Fruit fly (Drosophila melanogaster) whole organism, embryonic: ENCODE measurements around the gene CG9920.

ENCODE experiments used
- Asciz ChIP-seq: fragments of 200-800 bp; sonication (Bioruptor generic); optimal IDR thresholded peaks from 2 replicates; lab custom pipeline; 2017; ENCODE audit warnings: missing biosample characterization, mild to moderate bottlenecking, missing genetic modification characterization, missing genetic modification reagents
- B-H2 ChIP-seq: fragments of 200-800 bp; sonication (Bioruptor generic); optimal IDR thresholded peaks from 2 replicates; lab custom pipeline; 2018; ENCODE audit warnings: missing biosample characterization, mild to moderate bottlenecking, missing genetic modification characterization
- CG12236 ChIP-seq: fragments of 200-800 bp; sonication (Bioruptor generic); optimal IDR thresholded peaks from 2 replicates; lab custom pipeline; 2016; ENCODE audit warnings: missing biosample characterization, missing genetic modification characterization
- CG1233 ChIP-seq: fragments of 200-800 bp; sonication (Bioruptor generic); optimal IDR thresholded peaks from 4 replicates; lab custom pipeline; 2018; ENCODE audit warnings: missing biosample characterization, mild to moderate bottlenecking, missing genetic modification characterization
- CG14050 ChIP-seq: fragments of 200-800 bp; sonication (Bioruptor generic); IDR thresholded peaks from 3 replicates; pipeline ENCODE4 v1.3.6; 2022; ENCODE audit warnings: missing biosample characterization, missing genetic modification characterization
- CG15479 ChIP-seq: fragments of 200-800 bp; sonication (Bioruptor generic); optimal IDR thresholded peaks from 3 replicates; lab custom pipeline; 2019; ENCODE audit warnings: missing biosample characterization, mild to moderate bottlenecking, missing genetic modification characterization, moderate library complexity
- CG15601 ChIP-seq: fragments of 200-800 bp; sonication (Bioruptor generic); optimal IDR thresholded peaks from 3 replicates; lab custom pipeline; 2019; ENCODE audit warnings: missing biosample characterization, mild to moderate bottlenecking, missing genetic modification characterization, moderate library complexity
- CG16779 ChIP-seq: fragments of 200-800 bp; sonication (Bioruptor generic); IDR thresholded peaks from 2 replicates; pipeline ENCODE4 v1.3.6; 2022; ENCODE audit warnings: missing biosample characterization, missing genetic modification characterization
- CG17568 ChIP-seq: fragments of 200-800 bp; sonication (Bioruptor generic); optimal IDR thresholded peaks from 2 replicates; lab custom pipeline; 2018; ENCODE audit warnings: missing biosample characterization, mild to moderate bottlenecking, missing genetic modification characterization, moderate library complexity
- CG2875 ChIP-seq: fragments of 200-800 bp; sonication (Bioruptor generic); optimal IDR thresholded peaks from 2 replicates; lab custom pipeline; 2017; ENCODE audit warnings: missing biosample characterization, mild to moderate bottlenecking, missing genetic modification characterization, missing genetic modification reagents
- CG30431 ChIP-seq: fragments of 200-800 bp; sonication (Bioruptor generic); optimal IDR thresholded peaks from 2 replicates; lab custom pipeline; 2017; ENCODE audit warnings: missing biosample characterization, missing genetic modification characterization
- CG4282 ChIP-seq: fragments of 200-800 bp; sonication (Bioruptor generic); optimal IDR thresholded peaks from 2 replicates; lab custom pipeline; 2016; ENCODE audit warnings: missing biosample characterization, missing genetic modification characterization
- CG5245 ChIP-seq: fragments of 200-800 bp; sonication (Bioruptor generic); optimal IDR thresholded peaks from 3 replicates; lab custom pipeline; 2016; ENCODE audit warnings: missing biosample characterization, missing genetic modification characterization
- CG7928 ChIP-seq: fragments of 200-800 bp; sonication (Bioruptor generic); optimal IDR thresholded peaks from 2 replicates; lab custom pipeline; 2017; ENCODE audit warnings: missing biosample characterization, mild to moderate bottlenecking, missing genetic modification characterization
- CG9609 ChIP-seq: fragments of 200-800 bp; sonication (Bioruptor generic); optimal IDR thresholded peaks from 3 replicates; lab custom pipeline; 2016; ENCODE audit warnings: missing biosample characterization, missing genetic modification characterization
- Chrac-16 ChIP-seq: fragments of 200-800 bp; sonication (Bioruptor generic); optimal IDR thresholded peaks from 3 replicates; lab custom pipeline; 2016; ENCODE audit warnings: missing biosample characterization, missing genetic modification characterization
- D19B ChIP-seq: fragments of 200-800 bp; sonication (Bioruptor generic); optimal IDR thresholded peaks from 2 replicates; lab custom pipeline; 2017; ENCODE audit warnings: missing biosample characterization, mild to moderate bottlenecking, missing genetic modification characterization
- Doc2 ChIP-seq: fragments of 200-800 bp; sonication (Bioruptor generic); IDR thresholded peaks from 2 replicates; pipeline ENCODE4 v1.3.6; 2022; ENCODE audit warnings: missing biosample characterization, missing genetic modification characterization
- Doc3 ChIP-seq: fragments of 200-800 bp; sonication (Bioruptor generic); IDR thresholded peaks from 3 replicates; pipeline ENCODE4 v1.3.6; 2022; ENCODE audit warnings: missing biosample characterization, missing genetic modification characterization; ENCODE audit not compliant: partially characterized antibody
- ERR ChIP-seq: fragments of 200-800 bp; sonication (Bioruptor generic); optimal IDR thresholded peaks from 2 replicates; lab custom pipeline; 2016; ENCODE audit warnings: missing biosample characterization, missing genetic modification characterization
- Hmr ChIP-seq: fragments of 200-800 bp; sonication (Bioruptor generic); optimal IDR thresholded peaks from 3 replicates; lab custom pipeline; 2017; ENCODE audit warnings: mild to moderate bottlenecking, missing biosample characterization, missing genetic modification reagents, missing genetic modification characterization
- Hr39 ChIP-seq: fragments of >200 bp; optimal IDR thresholded peaks from 2 replicates; lab custom pipeline; 2017
- Jarid2 ChIP-seq: fragments of 200-800 bp; sonication (Bioruptor generic); optimal IDR thresholded peaks from 3 replicates; lab custom pipeline; 2017; ENCODE audit warnings: mild to moderate bottlenecking, missing biosample characterization, missing genetic modification reagents, missing genetic modification characterization
- Max ChIP-seq: fragments of 200-800 bp; sonication (Bioruptor generic); optimal IDR thresholded peaks from 2 replicates; lab custom pipeline; 2016; ENCODE audit warnings: missing biosample characterization, mild to moderate bottlenecking, missing genetic modification characterization
- NK7.1 ChIP-seq: fragments of 200-800 bp; sonication (Bioruptor generic); optimal IDR thresholded peaks from 3 replicates; lab custom pipeline; 2016; ENCODE audit warnings: missing biosample characterization, missing genetic modification characterization
- Sox102F ChIP-seq: fragments of 200-800 bp; sonication (Bioruptor generic); optimal IDR thresholded peaks from 2 replicates; lab custom pipeline; 2018; ENCODE audit warnings: missing biosample characterization, mild to moderate bottlenecking, missing genetic modification characterization, moderate library complexity
- abd-A ChIP-seq: fragments of 200-800 bp; sonication (Bioruptor generic); optimal IDR thresholded peaks from 3 replicates; lab custom pipeline; 2019; ENCODE audit warnings: missing biosample characterization, mild to moderate bottlenecking, missing genetic modification characterization, moderate library complexity
- aop ChIP-seq: fragments of 200-800 bp; sonication (Bioruptor generic); IDR thresholded peaks from 2 replicates; pipeline ENCODE4 v1.3.6; 2022; ENCODE audit warnings: missing biosample characterization, missing genetic modification characterization
- ato ChIP-seq: fragments of 200-800 bp; sonication (Bioruptor generic); IDR thresholded peaks from 2 replicates; pipeline ENCODE4 v1.3.6; 2022; ENCODE audit warnings: missing biosample characterization, missing genetic modification characterization; ENCODE audit not compliant: partially characterized antibody
- ci ChIP-seq: fragments of 200-800 bp; sonication (Bioruptor generic); IDR thresholded peaks from 3 replicates; pipeline ENCODE4 v1.3.6; 2022; ENCODE audit warnings: missing biosample characterization, missing genetic modification characterization
- croc ChIP-seq: fragments of 200-800 bp; sonication (Bioruptor generic); conservative IDR thresholded peaks from 3 replicates; pipeline ENCODE4 v1.3.6; 2022; ENCODE audit warnings: missing biosample characterization, missing genetic modification characterization
- crp ChIP-seq, 2 experiments: fragments of 200-800 bp; sonication (Bioruptor generic); optimal IDR thresholded peaks; 2 replicates in 1 of 2; 3 replicates in 1 of 2; lab custom pipeline; 2017; ENCODE audit warnings: missing biosample characterization in 2 of 2, missing genetic modification characterization in 2 of 2, mild to moderate bottlenecking in 1 of 2, moderate library complexity in 1 of 2
- da ChIP-seq: fragments of 200-800 bp; sonication (Bioruptor generic); optimal IDR thresholded peaks from 2 replicates; lab custom pipeline; 2016; ENCODE audit warnings: missing biosample characterization, missing genetic modification characterization
- en ChIP-seq: fragments of 200-800 bp; sonication (Bioruptor generic); optimal IDR thresholded peaks from 2 replicates; lab custom pipeline; 2016; ENCODE audit warnings: missing biosample characterization, missing genetic modification characterization
- exex ChIP-seq: fragments of 200-800 bp; sonication (Bioruptor generic); optimal IDR thresholded peaks from 4 replicates; lab custom pipeline; 2018; ENCODE audit warnings: missing biosample characterization, mild to moderate bottlenecking, missing genetic modification characterization, moderate library complexity
- fd64A ChIP-seq: fragments of 200-800 bp; sonication (Bioruptor generic); optimal IDR thresholded peaks from 3 replicates; lab custom pipeline; 2018; ENCODE audit warnings: missing biosample characterization, mild to moderate bottlenecking, missing genetic modification characterization
- gsb ChIP-seq: fragments of 200-800 bp; sonication (Bioruptor generic); IDR thresholded peaks from 2 replicates; pipeline ENCODE4 v1.3.6; 2022; ENCODE audit warnings: missing biosample characterization, missing genetic modification characterization
- ham ChIP-seq: fragments of 200-800 bp; sonication (Bioruptor generic); IDR thresholded peaks from 2 replicates; pipeline ENCODE4 v1.3.6; 2022; ENCODE audit warnings: missing biosample characterization, missing genetic modification characterization
- hkb ChIP-seq, 2 experiments: fragments of 200-800 bp in 1 of 2; fragments of >200 bp in 1 of 2; sonication (Bioruptor generic) in 1 of 2; IDR thresholded peaks in 1 of 2; optimal IDR thresholded peaks in 1 of 2; 2 replicates each; pipeline versions ENCODE4 v1.3.6 to Lab custom; 2017 to 2022; ENCODE audit warnings: missing biosample characterization in 1 of 2, missing genetic modification characterization in 1 of 2
- hth ChIP-seq: fragments of >200 bp; optimal IDR thresholded peaks from 2 replicates; lab custom pipeline; 2017; ENCODE audit warnings: inconsistent platforms
- inv ChIP-seq: fragments of 200-800 bp; sonication (Bioruptor generic); IDR thresholded peaks from 2 replicates; pipeline ENCODE4 v1.3.6; 2022; ENCODE audit warnings: missing biosample characterization, missing genetic modification characterization; ENCODE audit not compliant: partially characterized antibody
- jigr1 ChIP-seq: fragments of 200-800 bp; sonication (Bioruptor generic); IDR thresholded peaks from 3 replicates; pipeline ENCODE4 v1.3.6; 2022; ENCODE audit warnings: missing biosample characterization, missing genetic modification characterization
- lab ChIP-seq: fragments of 200-800 bp; sonication (Bioruptor generic); optimal IDR thresholded peaks from 3 replicates; lab custom pipeline; 2017; ENCODE audit warnings: missing biosample characterization, missing genetic modification characterization, mild to moderate bottlenecking, moderate library complexity, missing genetic modification reagents
- p53 ChIP-seq: fragments of 200-800 bp; sonication (Bioruptor generic); optimal IDR thresholded peaks from 2 replicates; lab custom pipeline; 2016; ENCODE audit warnings: missing biosample characterization, missing genetic modification characterization
- sd ChIP-seq: fragments of 200-800 bp; sonication (Bioruptor generic); optimal IDR thresholded peaks from 3 replicates; lab custom pipeline; 2018; ENCODE audit warnings: missing biosample characterization, mild to moderate bottlenecking, missing genetic modification characterization, moderate library complexity
- sens ChIP-seq: fragments of 200-800 bp; sonication (Bioruptor generic); peaks from one replicate; lab custom pipeline; 2016; ENCODE audit warnings: missing biosample characterization, missing genetic modification characterization
- twi ChIP-seq: fragments of 200-800 bp; optimal IDR thresholded peaks from 2 replicates; lab custom pipeline; 2019; ENCODE audit warnings: missing biosample characterization, mild to moderate bottlenecking, missing genetic modification characterization, moderate library complexity
- tx ChIP-seq: fragments of 200-800 bp; sonication (Bioruptor generic); optimal IDR thresholded peaks from 2 replicates; lab custom pipeline; 2016; ENCODE audit warnings: missing biosample characterization, missing genetic modification characterization
- vfl ChIP-seq: fragments of 200-800 bp; sonication (Bioruptor generic); optimal IDR thresholded peaks from 2 replicates; lab custom pipeline; 2016; ENCODE audit warnings: missing biosample characterization, missing genetic modification characterization

The CG9920 gene

dm6 chr3R:14061988-14062868 is 35.7 kb downstream of the CG9920 start (continued):
- TF ChIP-seq Chrac-16 (GFP tag; lab: Kevin White, UChicago) (no peak), croc (GFP tag; lab: Robert Waterston, UW) (no peak; the same call in 2 of the 3 replicates), lab (GFP tag; lab: Kevin White, UChicago) (peak; percentile 57), twi (tag; lab: Kevin White, UChicago) (no peak), sd (tag; lab: Kevin White, UChicago) (no peak), crp (GFP tag; optimal IDR thresholded peaks at IDR 0.05; lab: Kevin White, UChicago) (peak in 1 of 2 experiments; percentile 8), vfl (GFP tag; lab: Kevin White, UChicago) (no peak), abd-A (tag; lab: Kevin White, UChicago) (no peak), Doc3 (GFP tag; lab: Robert Waterston, UW) (no peak), aop (GFP tag; lab: Robert Waterston, UW) (no peak), ato (GFP tag; lab: Robert Waterston, UW) (no peak), CG9609 (GFP tag; lab: Kevin White, UChicago) (no peak), jigr1 (GFP tag; lab: Robert Waterston, UW) (no peak), B-H2 (GFP tag; lab: Kevin White, UChicago) (no peak), Hmr (GFP tag; lab: Kevin White, UChicago) (peak; percentile 28), gsb (no peak), hkb (optimal IDR thresholded peaks at IDR 0.05; lab: Kevin White, UChicago) (no peak), hkb (GFP tag; IDR thresholded peaks at IDR 0.05; lab: Robert Waterston, UW) (no peak), exex (tag; lab: Kevin White, UChicago) (peak; percentile 27), inv (GFP tag; lab: Robert Waterston, UW) (no peak), CG2875 (GFP tag; lab: Kevin White, UChicago) (no peak), CG16779 (GFP tag; lab: Robert Waterston, UW) (no peak), D19B (peak; percentile 20), CG1233 (GFP tag; lab: Kevin White, UChicago) (peak; percentile 30), Doc2 (GFP tag; lab: Robert Waterston, UW) (no peak), Asciz (GFP tag; lab: Kevin White, UChicago) (peak; percentile 56), hth (no peak), CG4282 (GFP tag; lab: Kevin White, UChicago) (no peak), Jarid2 (GFP tag; lab: Kevin White, UChicago) (no peak), fd64A (GFP tag; lab: Kevin White, UChicago) (no peak), CG7928 (GFP tag; lab: Kevin White, UChicago) (no peak), CG15479 (no peak), Hr39 (lab: Kevin White, UChicago) (no peak), sens (GFP tag; lab: Kevin White, UChicago) (peak; percentile 85), ci (no peak), en (GFP tag; lab: Kevin White, UChicago) (no peak), CG17568 (no peak), CG5245 (no peak), CG14050 (no peak), CG30431 (GFP tag; lab: Kevin White, UChicago) (no peak), CG12236 (GFP tag; lab: Kevin White, UChicago) (no peak), p53 (GFP tag; lab: Kevin White, UChicago) (no peak), Sox102F (peak; percentile 42), da (GFP tag; lab: Kevin White, UChicago) (no peak), CG15601 (tag; lab: Kevin White, UChicago) (no peak), ham (GFP tag; lab: Robert Waterston, UW) (no peak), tx (no peak), NK7.1 (GFP tag; lab: Kevin White, UChicago) (no peak), Max (GFP tag; lab: Kevin White, UChicago) (peak; percentile 2), ERR (GFP tag; lab: Kevin White, UChicago) (no peak)
